Fruit fly (Drosophila melanogaster): ENCODE measurements around the gene Septin2.

The Septin2 gene

DNA sequence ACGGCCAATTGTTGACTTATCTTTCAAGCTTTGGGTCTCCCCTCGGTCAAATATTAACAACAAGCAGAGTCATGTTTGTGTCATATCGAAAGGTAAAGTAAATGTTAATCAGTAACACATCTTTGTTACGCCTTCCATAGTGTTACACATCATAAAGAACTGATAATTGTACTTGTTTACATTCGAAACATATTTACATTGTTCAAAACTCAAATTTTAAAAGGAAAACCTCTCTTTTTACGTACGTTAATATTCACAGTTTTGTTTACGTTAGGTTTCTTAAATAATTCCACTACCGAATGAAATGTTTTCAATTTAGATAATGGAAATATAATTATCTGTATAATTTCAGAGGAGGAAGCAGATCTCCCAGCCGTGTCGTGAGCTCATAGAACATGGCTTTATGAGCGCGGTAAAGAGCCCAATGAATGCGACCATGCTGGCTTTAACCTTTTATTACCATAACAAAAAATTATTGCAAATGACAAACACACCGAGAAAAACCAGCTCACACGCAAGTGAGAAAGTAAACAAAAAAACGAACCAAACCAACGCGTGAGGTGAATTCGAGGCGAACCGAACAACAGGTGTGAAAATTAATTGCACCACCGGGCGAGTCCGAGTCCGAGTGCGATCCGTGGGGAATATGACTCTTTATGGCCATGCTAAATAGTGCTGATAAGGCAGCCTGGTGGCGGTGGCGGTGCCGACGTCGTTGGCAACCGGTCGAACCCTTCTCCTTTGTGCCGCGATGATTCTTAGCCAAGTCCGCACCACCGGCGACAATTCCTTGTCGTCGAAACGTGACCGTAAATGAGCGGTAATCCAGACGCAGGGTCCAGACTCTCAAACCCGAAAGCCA, 45.6 kb downstream of the Septin2 start (continued):
- peak; percentile 67; the same call in 1 of the 2 replicates for TF ChIP-seq chm (GFP tag; IDR thresholded peaks at IDR 0.05)
- TF ChIP-seq tap (tag; optimal IDR thresholded peaks at IDR 0.05), result peak; percentile 41
- TF ChIP-seq Nf-YA (GFP tag; IDR thresholded peaks at IDR 0.05), result no peak
- TF ChIP-seq Antp (GFP tag; optimal IDR thresholded peaks at IDR 0.05), result no peak
- TF ChIP-seq CG12659 (GFP tag; optimal IDR thresholded peaks at IDR 0.05), result peak; percentile 50
- no peak for TF ChIP-seq Dip3 (GFP tag; optimal IDR thresholded peaks at IDR 0.05)
- TF ChIP-seq CG6254 (GFP tag; optimal IDR thresholded peaks at IDR 0.05), result peak; percentile 20
- TF ChIP-seq ash1 (GFP tag; optimal IDR thresholded peaks at IDR 0.05), result no peak
- TF ChIP-seq CG6791 (GFP tag; IDR thresholded peaks at IDR 0.05; ENCODE audit: partially characterized antibody), result no peak
- TF ChIP-seq CG3065 (GFP tag; optimal IDR thresholded peaks at IDR 0.05), result peak; percentile 9
- peak; percentile 18 for TF ChIP-seq Mes4 (GFP tag; optimal IDR thresholded peaks at IDR 0.05)
- TF ChIP-seq CG9609 (GFP tag; optimal IDR thresholded peaks at IDR 0.05), result no peak
- no peak for TF ChIP-seq CG2199 (GFP tag; IDR thresholded peaks at IDR 0.05)
- TF ChIP-seq gcm (GFP tag; optimal IDR thresholded peaks at IDR 0.05), result peak; percentile 72
- TF ChIP-seq croc (GFP tag; conservative IDR thresholded peaks at IDR 0.05), result no peak
- peak in 1 of 3 experiments; percentile 58 for TF ChIP-seq lola (GFP tag; optimal IDR thresholded peaks at IDR 0.05)
- TF ChIP-seq knrl (GFP tag; IDR thresholded peaks at IDR 0.05; ENCODE audit: partially characterized antibody), result no peak
- TF ChIP-seq Hand (GFP tag; optimal IDR thresholded peaks at IDR 0.05), result no peak
- TF ChIP-seq ap (GFP tag; IDR thresholded peaks at IDR 0.05), result no peak; the same call in 1 of the 2 replicates
- TF ChIP-seq stc (GFP tag; IDR thresholded peaks at IDR 0.05), result no peak
- no peak for TF ChIP-seq wor (GFP tag; IDR thresholded peaks at IDR 0.05)
- TF ChIP-seq cas (GFP tag; IDR thresholded peaks at IDR 0.05), result no peak
- no peak for TF ChIP-seq CG18011 (GFP tag; optimal IDR thresholded peaks at IDR 0.05)
- peak; percentile 18 for TF ChIP-seq Camta (GFP tag; optimal IDR thresholded peaks at IDR 0.05)
- TF ChIP-seq hkb (optimal IDR thresholded peaks at IDR 0.05), result no peak
- TF ChIP-seq hkb (GFP tag; IDR thresholded peaks at IDR 0.05), result peak; percentile 46; the same call in 1 of the 2 replicates
- no peak for TF ChIP-seq sc (optimal IDR thresholded peaks at IDR 0.05)
- peak; percentile 14 for TF ChIP-seq sc (GFP tag; optimal IDR thresholded peaks at IDR 0.05)
- TF ChIP-seq wdn (GFP tag; IDR thresholded peaks at IDR 0.05), result no peak
- no peak for TF ChIP-seq pita (GFP tag; optimal IDR thresholded peaks at IDR 0.05)
- no peak for TF ChIP-seq CG4730 (GFP tag; IDR thresholded peaks at IDR 0.05)
- peak; percentile 71 for TF ChIP-seq CG1529 (GFP tag; optimal IDR thresholded peaks at IDR 0.05)
- peak; percentile 84 for TF ChIP-seq CG33557 (GFP tag; optimal IDR thresholded peaks at IDR 0.05)
- TF ChIP-seq B-H2 (GFP tag; optimal IDR thresholded peaks at IDR 0.05), result no peak
- TF ChIP-seq CG17186 (GFP tag; optimal IDR thresholded peaks at IDR 0.05), result no peak
- peak; percentile 64 for TF ChIP-seq CG10209 (GFP tag; optimal IDR thresholded peaks at IDR 0.05)
- peak; percentile 75 for TF ChIP-seq CG7745 (tag; optimal IDR thresholded peaks at IDR 0.05)
- TF ChIP-seq rib (GFP tag; IDR thresholded peaks at IDR 0.05), result no peak
- peak; percentile 29 for TF ChIP-seq Deaf1 (tag; optimal IDR thresholded peaks at IDR 0.05)
- TF ChIP-seq CG32532 (GFP tag; IDR thresholded peaks at IDR 0.05), result no peak
- TF ChIP-seq CG3281 (GFP tag; optimal IDR thresholded peaks at IDR 0.05), result peak; percentile 27
- no peak for TF ChIP-seq sqz (GFP tag; optimal IDR thresholded peaks at IDR 0.05)
- TF ChIP-seq pum (GFP tag; optimal IDR thresholded peaks at IDR 0.05), result no peak
- TF ChIP-seq Asciz (GFP tag; optimal IDR thresholded peaks at IDR 0.05), result peak; percentile 82
- no peak for TF ChIP-seq HLHmδ (GFP tag; optimal IDR thresholded peaks at IDR 0.05)
- no peak for TF ChIP-seq Trl (optimal IDR thresholded peaks at IDR 0.05)
- peak; percentile 34 for TF ChIP-seq Trl (GFP tag; optimal IDR thresholded peaks at IDR 0.05)
- peak in 1 of 2 experiments; percentile 32 for TF ChIP-seq insv (GFP tag; optimal IDR thresholded peaks at IDR 0.05)
- no peak for TF ChIP-seq CG7372 (GFP tag; IDR thresholded peaks at IDR 0.05)
- TF ChIP-seq pzg (GFP tag; optimal IDR thresholded peaks at IDR 0.05), result no peak
